Fruit fly (Drosophila melanogaster) whole organism: ENCODE data around the gene CG12692.
A peak's percentile ranks its signal among the peaks of the same experiment; 100 is the strongest.
"Not testable (repeated sequence)": the region's sequence is repeated elsewhere in the genome, so short reads cannot be mapped to it uniquely, and the experiment has no call there.

Experiments used
- CG8478 ChIP-seq: fragments of >200 bp; optimal IDR thresholded peaks from 2 replicates; lab custom pipeline; 2018; ENCODE audit warnings: inconsistent platforms
- Dll ChIP-seq: fragments of >200 bp; optimal IDR thresholded peaks from 2 replicates; lab custom pipeline; 2017
- EcR ChIP-seq, 2 experiments: fragments of >200 bp; optimal IDR thresholded peaks; 2 replicates each; lab custom pipeline; 2017; ENCODE audit warnings: missing biosample characterization in 2 of 2, missing genetic modification characterization in 2 of 2, missing genetic modification reagents in 2 of 2
- pan ChIP-seq: fragments of >200 bp; optimal IDR thresholded peaks from 2 replicates; lab custom pipeline; 2017
- psq ChIP-seq: fragments of >200 bp; optimal IDR thresholded peaks from 2 replicates; lab custom pipeline; 2017
- usp ChIP-seq: fragments of >200 bp; optimal IDR thresholded peaks from 2 replicates; lab custom pipeline; 2017; ENCODE audit warnings: missing biosample characterization, missing genetic modification characterization, mixed read lengths

The CG12692 gene

dm6 chrX:4302246-4302645 lies at the start of gene CG12692:
Gene CG12692 (minus strand): TSS chrX:4302346.
- TF ChIP-seq CG8478 (lab: Kevin White, UChicago) = no peak
- no peak for TF ChIP-seq Dll
- TF ChIP-seq psq = no peak
- TF ChIP-seq EcR (GFP tag; optimal IDR thresholded peaks at IDR 0.05; lab: Kevin White, UChicago) = no peak
- TF ChIP-seq usp (GFP tag; lab: Kevin White, UChicago) = no peak
- no peak for TF ChIP-seq pan (lab: Kevin White, UChicago)

- TF ChIP-seq CG8478 (lab: Kevin White, UChicago) = no peak
- no peak for TF ChIP-seq usp (GFP tag; lab: Kevin White, UChicago)
- no peak for TF ChIP-seq psq
- TF ChIP-seq pan (lab: Kevin White, UChicago) = no peak
- no peak for TF ChIP-seq Dll
- no peak for TF ChIP-seq EcR (GFP tag; optimal IDR thresholded peaks at IDR 0.05; lab: Kevin White, UChicago)
These were observed 27.7 kb upstream of the CG12692 start for dm6 chrX:4329809-4330208.

dm6 chrX:4329357-4329756 lies 27.2 kb upstream of the CG12692 start, which contains the start of gene CG12693:
Gene CG12693 (minus strand): TSS chrX:4329457.
- no peak for TF ChIP-seq EcR (GFP tag; optimal IDR thresholded peaks at IDR 0.05; lab: Kevin White, UChicago)

- TF ChIP-seq Dll (no peak), EcR (GFP tag; optimal IDR thresholded peaks at IDR 0.05; lab: Kevin White, UChicago) (no peak), CG8478 (lab: Kevin White, UChicago) (no peak), usp (GFP tag; lab: Kevin White, UChicago) (no peak), psq (no peak), pan (lab: Kevin White, UChicago) (no peak)
These were observed 23.2 kb upstream of the CG12692 start for dm6 chrX:4325346-4325745.

- peak; percentile 57 for TF ChIP-seq Dll
- TF ChIP-seq psq = no peak
- no peak for TF ChIP-seq EcR (GFP tag; optimal IDR thresholded peaks at IDR 0.05; lab: Kevin White, UChicago)
These were observed 22.6 kb upstream of the CG12692 start for dm6 chrX:4324781-4325180.

- TF ChIP-seq CG8478 (lab: Kevin White, UChicago) (no peak), EcR (GFP tag; optimal IDR thresholded peaks at IDR 0.05; lab: Kevin White, UChicago) (no peak), usp (GFP tag; lab: Kevin White, UChicago) (no peak), psq (no peak), pan (lab: Kevin White, UChicago) (no peak), Dll (no peak)
These were observed 21.8 kb upstream of the CG12692 start for dm6 chrX:4323911-4324368.

dm6 chrX:4322234-4323210 lies 20.4 kb upstream of the CG12692 start, which contains the start of gene norpA:
Gene norpA (plus strand): TSS chrX:4322626.
- no peak for TF ChIP-seq Dll
- no peak for TF ChIP-seq CG8478 (lab: Kevin White, UChicago)
- no peak for TF ChIP-seq EcR (GFP tag; optimal IDR thresholded peaks at IDR 0.05; lab: Kevin White, UChicago)
- TF ChIP-seq pan (lab: Kevin White, UChicago) = no peak
- TF ChIP-seq usp (GFP tag; lab: Kevin White, UChicago) = no peak
- TF ChIP-seq psq = no peak

dm6 chrX:4322131-4322233 lies 19.8 kb upstream of the CG12692 start, which contains the start of gene mRpL33:
Gene mRpL33 (minus strand): TSS chrX:4322231.
- TF ChIP-seq usp (GFP tag; lab: Kevin White, UChicago) (no peak), Dll (no peak), EcR (GFP tag; optimal IDR thresholded peaks at IDR 0.05; lab: Kevin White, UChicago) (no peak), psq (no peak), pan (lab: Kevin White, UChicago) (no peak), CG8478 (lab: Kevin White, UChicago) (no peak)

- TF ChIP-seq CG8478 (lab: Kevin White, UChicago); EcR (GFP tag; optimal IDR thresholded peaks at IDR 0.05; lab: Kevin White, UChicago); Dll: not testable (repeated sequence)
These were observed 17.1 kb upstream of the CG12692 start, which contains the start of gene NO66 for dm6 chrX:4319240-4319639. Gene NO66 (plus strand): TSS chrX:4319438.

- not testable (repeated sequence) for TF ChIP-seq EcR (GFP tag; optimal IDR thresholded peaks at IDR 0.05; lab: Kevin White, UChicago); pan (lab: Kevin White, UChicago); Dll
These were observed 16.6 kb upstream of the CG12692 start, which contains the start of gene mei-9 for dm6 chrX:4318701-4319100. Gene mei-9 (minus strand): TSS chrX:4318801.

- TF ChIP-seq EcR (GFP tag; optimal IDR thresholded peaks at IDR 0.05; lab: Kevin White, UChicago) = no peak
- TF ChIP-seq pan (lab: Kevin White, UChicago) = no peak
- TF ChIP-seq Dll = no peak
- no peak for TF ChIP-seq CG8478 (lab: Kevin White, UChicago)
- TF ChIP-seq usp (GFP tag; lab: Kevin White, UChicago) = no peak
- no peak for TF ChIP-seq psq
These were observed 9.6 kb upstream of the CG12692 start, which contains the start of gene CG15579 for dm6 chrX:4311699-4312098. Gene CG15579 (minus strand): TSS chrX:4311799.

dm6 chrX:4305980-4306379 lies 3.8 kb upstream of the CG12692 start:
- no peak for TF ChIP-seq usp (GFP tag; lab: Kevin White, UChicago)
- no peak for TF ChIP-seq psq
- TF ChIP-seq Dll = no peak
- no peak for TF ChIP-seq CG8478 (lab: Kevin White, UChicago)
- no peak for TF ChIP-seq EcR (GFP tag; optimal IDR thresholded peaks at IDR 0.05; lab: Kevin White, UChicago)
- no peak for TF ChIP-seq pan (lab: Kevin White, UChicago)

dm6 chrX:4293418-4293817 lies 8.7 kb downstream of the CG12692 start:
- TF ChIP-seq pan (lab: Kevin White, UChicago) = no peak
- TF ChIP-seq CG8478 (lab: Kevin White, UChicago) = no peak
- no peak for TF ChIP-seq Dll
- no peak for TF ChIP-seq psq
- no peak for TF ChIP-seq EcR (GFP tag; optimal IDR thresholded peaks at IDR 0.05; lab: Kevin White, UChicago)
- no peak for TF ChIP-seq usp (GFP tag; lab: Kevin White, UChicago)
